Fruit fly (Drosophila melanogaster): Measurements from ENCODE around the gene Hmgcr.

Gene Hmgcr

dm6 chr3R:23781466-23781935 is 48.4 kb downstream of the Hmgcr start, which contains the start of the genes Nup98-96 and mbc (continued):
- TF ChIP-seq TFAM (GFP tag; optimal IDR thresholded peaks at IDR 0.05) (peak; percentile 50), sisA (GFP tag; IDR thresholded peaks at IDR 0.05) (peak; percentile 90), tio (GFP tag; optimal IDR thresholded peaks at IDR 0.05) (no peak), crol (GFP tag; IDR thresholded peaks at IDR 0.05) (no peak), Hr39 (optimal IDR thresholded peaks at IDR 0.05) (no peak), mam (GFP tag; optimal IDR thresholded peaks at IDR 0.05) (peak; percentile 96), Atf6 (GFP tag; IDR thresholded peaks at IDR 0.05) (peak; percentile 74), B-H1 (GFP tag; IDR thresholded peaks at IDR 0.05) (peak; percentile 63), CG11456 (GFP tag; IDR thresholded peaks at IDR 0.05) (peak; percentile 88), H15 (GFP tag; IDR thresholded peaks at IDR 0.05) (peak; percentile 81), CG1024 (GFP tag; IDR thresholded peaks at IDR 0.05) (no peak; the same call in none of the 2 replicates), cg (GFP tag; optimal IDR thresholded peaks at IDR 0.05) (peak; percentile 78), usp (GFP tag; optimal IDR thresholded peaks at IDR 0.05) (no peak), bsh (GFP tag; optimal IDR thresholded peaks at IDR 0.05) (peak in 1 of 2 experiments; percentile 74), hkb (optimal IDR thresholded peaks at IDR 0.05) (peak; percentile 99), hkb (GFP tag; IDR thresholded peaks at IDR 0.05) (peak; percentile 61; the same call in 1 of the 2 replicates), tin (GFP tag; optimal IDR thresholded peaks at IDR 0.05) (peak; percentile 87), Ada2b (GFP tag; IDR thresholded peaks at IDR 0.05) (peak; percentile 78), CG10462 (GFP tag; optimal IDR thresholded peaks at IDR 0.05) (peak; percentile 80), E2f2 (GFP tag; IDR thresholded peaks at IDR 0.05) (peak; percentile 63), Jarid2 (GFP tag; optimal IDR thresholded peaks at IDR 0.05) (peak; percentile 97), BtbVII (GFP tag; optimal IDR thresholded peaks at IDR 0.05) (peak; percentile 51), Ssrp (tag; optimal IDR thresholded peaks at IDR 0.05) (peak; percentile 84), CG1603 (tag; optimal IDR thresholded peaks at IDR 0.05) (peak; percentile 83), CG34224 (GFP tag; IDR thresholded peaks at IDR 0.05; ENCODE audit: partially characterized antibody) (no peak), sc (optimal IDR thresholded peaks at IDR 0.05) (no peak), sc (GFP tag; optimal IDR thresholded peaks at IDR 0.05) (peak; percentile 63), en (GFP tag; optimal IDR thresholded peaks at IDR 0.05) (peak; percentile 73), btn (GFP tag; optimal IDR thresholded peaks at IDR 0.05) (peak; percentile 58), CG7357 (GFP tag; IDR thresholded peaks at IDR 0.05) (peak; percentile 99), ci (GFP tag; IDR thresholded peaks at IDR 0.05) (peak; percentile 75), CG9817 (tag; optimal IDR thresholded peaks at IDR 0.05) (peak; percentile 90), CG2120 (GFP tag; optimal IDR thresholded peaks at IDR 0.05) (peak; percentile 94), CG10565 (GFP tag; optimal IDR thresholded peaks at IDR 0.05) (peak; percentile 6), CG15073 (GFP tag; optimal IDR thresholded peaks at IDR 0.05) (no peak), gem (tag; optimal IDR thresholded peaks at IDR 0.05) (peak; percentile 92), Elba2 (GFP tag; optimal IDR thresholded peaks at IDR 0.05) (peak; percentile 86), CG2875 (GFP tag; optimal IDR thresholded peaks at IDR 0.05) (peak; percentile 38), trh (GFP tag; optimal IDR thresholded peaks at IDR 0.05) (peak; percentile 80), CG12769 (tag; optimal IDR thresholded peaks at IDR 0.05) (peak; percentile 86), bcd (GFP tag; optimal IDR thresholded peaks at IDR 0.05) (peak; percentile 84), CG15696 (tag; optimal IDR thresholded peaks at IDR 0.05) (peak; percentile 87), HHEX (GFP tag; optimal IDR thresholded peaks at IDR 0.05) (peak; percentile 54), Mes4 (GFP tag; optimal IDR thresholded peaks at IDR 0.05) (peak; percentile 90), salm (tag; optimal IDR thresholded peaks at IDR 0.05) (peak; percentile 63), CG18619 (GFP tag; optimal IDR thresholded peaks at IDR 0.05) (peak; percentile 81), mld (GFP tag; IDR thresholded peaks at IDR 0.05; ENCODE audit: partially characterized antibody) (no peak), CG2202 (tag; optimal IDR thresholded peaks at IDR 0.05) (peak; percentile 57), CG3065 (GFP tag; optimal IDR thresholded peaks at IDR 0.05) (peak; percentile 77), oc (tag; optimal IDR thresholded peaks at IDR 0.05) (peak; percentile 68), CG11398 (GFP tag; optimal IDR thresholded peaks at IDR 0.05) (peak; percentile 69), CG17829 (tag; optimal IDR thresholded peaks at IDR 0.05) (peak; percentile 89)
